Fruit fly (Drosophila melanogaster): ENCODE results near the gene CG11379.
A peak's percentile ranks its signal among the peaks of the same experiment; 100 is the strongest.

CG11379 gene

dm6 chrX:1179865-1180264, at the start of gene CG11379:
CG11379 (plus strand) TSS chrX:1180165.
- TF ChIP-seq EcR (GFP tag; optimal IDR thresholded peaks at IDR 0.05) (no peak), Dll (optimal IDR thresholded peaks at IDR 0.05) (no peak), psq (optimal IDR thresholded peaks at IDR 0.05) (no peak), CG8478 (optimal IDR thresholded peaks at IDR 0.05) (no peak), pan (optimal IDR thresholded peaks at IDR 0.05) (no peak), usp (GFP tag; optimal IDR thresholded peaks at IDR 0.05) (no peak)

DNA sequence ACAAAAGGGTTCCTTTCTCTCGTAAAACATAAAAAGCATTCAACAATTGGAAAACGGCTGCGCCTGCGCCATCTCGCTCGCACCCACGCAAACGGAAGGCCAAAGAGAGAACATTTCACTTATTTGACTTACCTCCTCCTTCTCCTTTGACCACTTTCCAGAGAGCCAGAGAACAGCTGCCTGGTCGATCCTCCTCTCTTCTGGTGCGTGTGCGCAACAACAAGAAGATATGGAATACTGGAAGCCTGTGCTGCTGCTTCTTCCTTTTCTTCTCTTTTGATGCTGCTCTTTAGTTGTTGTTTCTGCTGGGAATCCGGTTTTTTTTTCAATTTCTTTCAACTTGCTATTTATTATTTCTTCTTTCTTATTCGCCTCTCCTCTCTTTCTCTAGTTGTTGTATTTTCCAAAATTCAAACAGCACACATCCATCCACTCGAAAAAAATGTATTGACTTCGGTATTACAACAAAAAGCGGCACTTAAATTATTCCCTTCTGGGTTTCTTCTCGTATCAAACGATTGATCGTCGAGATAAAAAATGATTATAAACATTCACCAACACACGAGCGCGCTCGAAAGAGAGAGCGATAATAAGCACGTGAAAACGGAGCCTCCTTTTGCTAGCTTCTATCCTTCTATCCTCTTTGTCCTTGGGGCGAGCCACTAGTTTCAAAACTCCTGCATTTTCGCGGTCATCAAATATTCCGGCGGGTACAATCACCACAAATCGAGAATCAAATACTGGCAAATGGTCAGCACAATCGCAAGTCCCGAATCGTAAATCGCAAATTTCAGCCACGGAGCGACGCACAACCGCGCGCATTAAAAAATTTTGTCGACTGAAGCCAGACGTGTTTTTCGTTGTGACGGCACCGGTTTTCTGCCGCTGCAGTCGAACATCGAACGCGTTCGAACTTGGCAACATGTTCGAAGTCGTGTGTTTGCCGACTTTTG, 45.6 kb upstream of the CG11379 start, which contains the start of gene CG3655:
CG3655 (minus strand) TSS at position 844 of the 953 bp plus-strand sequence.
- no peak for TF ChIP-seq psq (optimal IDR thresholded peaks at IDR 0.05)
- TF ChIP-seq Dll (optimal IDR thresholded peaks at IDR 0.05), result peak; percentile 19

dm6 chrX:1135006-1135376, 45.0 kb upstream of the CG11379 start:
- TF ChIP-seq usp (GFP tag; optimal IDR thresholded peaks at IDR 0.05), result no peak
- TF ChIP-seq pan (optimal IDR thresholded peaks at IDR 0.05), result no peak
- TF ChIP-seq Dll (optimal IDR thresholded peaks at IDR 0.05), result no peak
- no peak for TF ChIP-seq CG8478 (optimal IDR thresholded peaks at IDR 0.05)
- no peak for TF ChIP-seq EcR (GFP tag; optimal IDR thresholded peaks at IDR 0.05)
- no peak for TF ChIP-seq psq (optimal IDR thresholded peaks at IDR 0.05)

DNA sequence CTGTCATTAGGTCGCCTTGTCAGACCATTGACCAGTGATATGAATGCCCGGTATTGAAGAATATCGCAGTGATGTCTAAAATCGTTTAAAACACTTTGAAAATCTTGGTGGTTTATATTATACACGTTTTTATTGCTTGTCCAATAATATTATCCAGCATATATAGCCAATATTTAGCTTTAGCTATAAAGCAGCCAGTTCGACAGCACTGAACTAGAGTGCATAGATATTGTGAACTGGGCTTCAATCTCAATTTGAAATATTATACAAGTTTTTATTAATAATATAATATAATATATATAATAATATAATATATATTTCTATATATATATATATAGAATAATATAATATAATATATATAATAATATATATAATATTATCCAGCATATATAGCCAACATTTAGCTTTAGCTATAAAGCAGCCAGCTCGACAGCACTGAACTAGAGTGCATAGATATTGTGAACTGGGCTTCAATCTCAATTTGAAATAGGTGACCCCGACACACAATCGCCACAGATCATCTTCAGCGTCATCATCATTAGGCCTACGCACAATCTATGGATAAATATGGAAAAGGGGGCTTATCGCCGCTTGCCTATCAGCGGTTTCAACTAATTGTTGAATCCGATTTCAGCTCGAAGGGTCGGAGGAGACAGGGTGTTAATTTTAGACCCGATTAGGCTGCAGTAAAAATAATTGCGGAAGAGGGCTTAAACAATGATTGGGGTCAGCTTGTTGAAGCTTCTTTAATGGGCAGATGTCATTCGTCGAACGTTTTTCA, 37.2 kb upstream of the CG11379 start:
- TF ChIP-seq CG8478 (optimal IDR thresholded peaks at IDR 0.05) (no peak), psq (optimal IDR thresholded peaks at IDR 0.05) (no peak), pan (optimal IDR thresholded peaks at IDR 0.05) (no peak), Dll (optimal IDR thresholded peaks at IDR 0.05) (no peak), EcR (GFP tag; optimal IDR thresholded peaks at IDR 0.05) (no peak), usp (GFP tag; optimal IDR thresholded peaks at IDR 0.05) (no peak)

DNA sequence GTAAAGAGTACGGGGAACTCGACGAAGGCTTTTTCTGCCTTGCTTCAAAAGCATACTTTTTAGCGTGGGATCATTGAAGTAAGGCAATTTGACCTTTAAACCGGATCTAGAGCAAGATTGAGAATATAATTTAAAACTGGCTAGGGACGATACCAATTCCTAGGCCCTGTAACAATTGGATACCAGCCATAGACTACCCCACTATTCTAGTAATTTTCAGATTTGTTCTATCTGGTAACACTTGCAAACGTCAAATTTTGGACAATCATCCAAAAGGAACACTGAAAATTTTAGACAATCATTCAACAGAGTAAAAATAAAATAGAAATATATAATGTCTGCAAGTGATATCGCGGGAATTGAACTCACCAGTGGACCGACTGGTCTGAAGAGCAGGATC, 34.6 kb upstream of the CG11379 start, which contains the start of gene CG14628:
CG14628 (plus strand) TSS at position 301 of the 400 bp plus-strand sequence.
- TF ChIP-seq pan (optimal IDR thresholded peaks at IDR 0.05), result no peak
- no peak for TF ChIP-seq EcR (GFP tag; optimal IDR thresholded peaks at IDR 0.05)
- no peak for TF ChIP-seq CG8478 (optimal IDR thresholded peaks at IDR 0.05)
- TF ChIP-seq Dll (optimal IDR thresholded peaks at IDR 0.05), result no peak
- no peak for TF ChIP-seq psq (optimal IDR thresholded peaks at IDR 0.05)
- no peak for TF ChIP-seq usp (GFP tag; optimal IDR thresholded peaks at IDR 0.05)

dm6 chrX:1161913-1162439, 18.0 kb upstream of the CG11379 start, which contains the start of gene eIF4E7:
eIF4E7 (minus strand) TSS chrX:1162389.
- TF ChIP-seq pan (optimal IDR thresholded peaks at IDR 0.05), result no peak
- TF ChIP-seq CG8478 (optimal IDR thresholded peaks at IDR 0.05), result no peak
- TF ChIP-seq psq (optimal IDR thresholded peaks at IDR 0.05), result no peak
- TF ChIP-seq Dll (optimal IDR thresholded peaks at IDR 0.05), result no peak
- no peak for TF ChIP-seq usp (GFP tag; optimal IDR thresholded peaks at IDR 0.05)
- TF ChIP-seq EcR (GFP tag; optimal IDR thresholded peaks at IDR 0.05), result no peak

- TF ChIP-seq psq (optimal IDR thresholded peaks at IDR 0.05), result no peak
- TF ChIP-seq pan (optimal IDR thresholded peaks at IDR 0.05), result no peak
- no peak for TF ChIP-seq EcR (GFP tag; optimal IDR thresholded peaks at IDR 0.05)
- no peak for TF ChIP-seq Dll (optimal IDR thresholded peaks at IDR 0.05)
- no peak for TF ChIP-seq CG8478 (optimal IDR thresholded peaks at IDR 0.05)
These were observed 9.7 kb upstream of the CG11379 start, which contains the start of gene CG11378 for dm6 chrX:1170117-1170878. CG11378 (plus strand) TSS chrX:1170828.

- no peak for TF ChIP-seq pan (optimal IDR thresholded peaks at IDR 0.05)
- TF ChIP-seq usp (GFP tag; optimal IDR thresholded peaks at IDR 0.05), result no peak
- TF ChIP-seq Dll (optimal IDR thresholded peaks at IDR 0.05), result no peak
- no peak for TF ChIP-seq psq (optimal IDR thresholded peaks at IDR 0.05)
- TF ChIP-seq EcR (GFP tag; optimal IDR thresholded peaks at IDR 0.05), result no peak
- no peak for TF ChIP-seq CG8478 (optimal IDR thresholded peaks at IDR 0.05)
These were observed 8.9 kb upstream of the CG11379 start for dm6 chrX:1171018-1171417.

dm6 chrX:1172756-1173422, 7.1 kb upstream of the CG11379 start:
- TF ChIP-seq usp (GFP tag; optimal IDR thresholded peaks at IDR 0.05) (no peak), CG8478 (optimal IDR thresholded peaks at IDR 0.05) (no peak), pan (optimal IDR thresholded peaks at IDR 0.05) (no peak), Dll (optimal IDR thresholded peaks at IDR 0.05) (no peak), psq (optimal IDR thresholded peaks at IDR 0.05) (no peak), EcR (GFP tag; optimal IDR thresholded peaks at IDR 0.05) (no peak)

- no peak for TF ChIP-seq Dll (optimal IDR thresholded peaks at IDR 0.05)
- no peak for TF ChIP-seq CG8478 (optimal IDR thresholded peaks at IDR 0.05)
- TF ChIP-seq EcR (GFP tag; optimal IDR thresholded peaks at IDR 0.05), result no peak
- no peak for TF ChIP-seq psq (optimal IDR thresholded peaks at IDR 0.05)
- TF ChIP-seq pan (optimal IDR thresholded peaks at IDR 0.05), result no peak
- TF ChIP-seq usp (GFP tag; optimal IDR thresholded peaks at IDR 0.05), result no peak
These were observed 6.4 kb upstream of the CG11379 start for dm6 chrX:1173564-1173963.
